Fruit fly (Drosophila melanogaster) whole organism, prepupa: ENCODE measurements around the gene CG3764.

Experiments
- Blimp-1 ChIP-seq: fragments of 200-800 bp; sonication (Bioruptor generic); optimal IDR thresholded peaks from 3 replicates; lab custom pipeline; 2017; ENCODE audit warnings: missing biosample characterization, missing genetic modification characterization, mild to moderate bottlenecking, moderate library complexity, missing genetic modification reagents
- CG10631 ChIP-seq: fragments of 200-800 bp; sonication (Bioruptor generic); optimal IDR thresholded peaks from 2 replicates; lab custom pipeline; 2016; ENCODE audit warnings: missing biosample characterization, missing genetic modification characterization
- CG11294 ChIP-seq: fragments of 200-800 bp; sonication (Bioruptor generic); IDR thresholded peaks from 2 replicates; pipeline ENCODE4 v1.3.6; 2022; ENCODE audit warnings: missing biosample characterization, missing genetic modification characterization
- CG11762 ChIP-seq: fragments of 200-800 bp; sonication (Bioruptor generic); optimal IDR thresholded peaks from 3 replicates; lab custom pipeline; 2016; ENCODE audit warnings: missing biosample characterization, missing genetic modification characterization; ENCODE audit not compliant: insufficient read depth
- CG1621 ChIP-seq: fragments of 200-800 bp; sonication (Bioruptor generic); optimal IDR thresholded peaks from 3 replicates; lab custom pipeline; 2018; ENCODE audit warnings: missing biosample characterization, mild to moderate bottlenecking, missing genetic modification characterization
- CG16779 ChIP-seq: fragments of 200-800 bp; sonication (Bioruptor generic); optimal IDR thresholded peaks from 3 replicates; lab custom pipeline; 2017; ENCODE audit warnings: missing biosample characterization, mild to moderate bottlenecking, missing genetic modification characterization
- CG31627 ChIP-seq: fragments of 200-800 bp; sonication (Bioruptor generic); optimal IDR thresholded peaks from 3 replicates; lab custom pipeline; 2016; ENCODE audit warnings: missing biosample characterization, missing genetic modification characterization
- CG34406 ChIP-seq: fragments of 200-800 bp; sonication (Bioruptor generic); optimal IDR thresholded peaks from 3 replicates; lab custom pipeline; 2016; ENCODE audit warnings: missing biosample characterization, missing genetic modification characterization
- CG4318 ChIP-seq: fragments of 200-800 bp; sonication (Bioruptor generic); optimal IDR thresholded peaks from 3 replicates; lab custom pipeline; 2017; ENCODE audit warnings: missing biosample characterization, mild to moderate bottlenecking, missing genetic modification characterization
- CG6163 ChIP-seq: fragments of 200-800 bp; sonication (Bioruptor generic); IDR thresholded peaks from 3 replicates; pipeline ENCODE4 v1.3.6; 2022; ENCODE audit warnings: missing biosample characterization, missing genetic modification characterization
- CG6792 ChIP-seq: fragments of 200-800 bp; sonication (Bioruptor generic); optimal IDR thresholded peaks from 3 replicates; lab custom pipeline; 2016; ENCODE audit warnings: missing biosample characterization, missing genetic modification characterization
- CG6808 ChIP-seq: fragments of 200-800 bp; sonication (Bioruptor generic); optimal IDR thresholded peaks from 3 replicates; lab custom pipeline; 2017; ENCODE audit warnings: missing biosample characterization, missing genetic modification characterization, mild to moderate bottlenecking, moderate library complexity, missing genetic modification reagents
- CG7368 ChIP-seq: fragments of 200-800 bp; sonication (Bioruptor generic); optimal IDR thresholded peaks from 3 replicates; lab custom pipeline; 2016; ENCODE audit warnings: missing biosample characterization, missing genetic modification characterization
- CG8119 ChIP-seq: fragments of 200-800 bp; sonication (Bioruptor generic); IDR thresholded peaks from 3 replicates; pipeline ENCODE4 v1.3.6; 2022; ENCODE audit warnings: missing biosample characterization, missing genetic modification characterization
- CG8319 ChIP-seq: fragments of 200-800 bp; sonication (Bioruptor generic); optimal IDR thresholded peaks from 3 replicates; lab custom pipeline; 2016; ENCODE audit warnings: missing biosample characterization, missing genetic modification characterization
- CG8632 ChIP-seq: fragments of 200-800 bp; sonication (Bioruptor generic); optimal IDR thresholded peaks from 3 replicates; lab custom pipeline; 2016; ENCODE audit warnings: missing biosample characterization, missing genetic modification characterization
- Eip75B ChIP-seq: fragments of 200-800 bp; sonication (Bioruptor generic); optimal IDR thresholded peaks from 3 replicates; lab custom pipeline; 2016; ENCODE audit warnings: missing biosample characterization, missing genetic modification characterization
- Eip78C ChIP-seq: fragments of 200-800 bp; sonication (Bioruptor generic); peaks from one replicate; lab custom pipeline; 2016; ENCODE audit warnings: missing biosample characterization, missing genetic modification characterization
- Eip93F ChIP-seq: fragments of 200-800 bp; sonication (Bioruptor generic); optimal IDR thresholded peaks from 2 replicates; lab custom pipeline; 2016; ENCODE audit warnings: missing biosample characterization, mild to moderate bottlenecking, missing genetic modification characterization
- Ets21C ChIP-seq: fragments of 200-800 bp; sonication (Bioruptor generic); optimal IDR thresholded peaks from 3 replicates; lab custom pipeline; 2016; ENCODE audit warnings: missing biosample characterization, missing genetic modification characterization
- Ets96B ChIP-seq: fragments of 200-800 bp; optimal IDR thresholded peaks from 2 replicates; lab custom pipeline; 2019; ENCODE audit warnings: missing biosample characterization, mild to moderate bottlenecking, missing genetic modification characterization, moderate library complexity
- Gug ChIP-seq: fragments of 200-800 bp; sonication (Bioruptor generic); IDR thresholded peaks from 2 replicates; pipeline ENCODE4 v1.3.6; 2022; ENCODE audit warnings: missing biosample characterization, missing genetic modification characterization
- Hr39 ChIP-seq: fragments of 200-800 bp; sonication (Bioruptor generic); optimal IDR thresholded peaks from 2 replicates; lab custom pipeline; 2016; ENCODE audit warnings: missing biosample characterization, missing genetic modification characterization
- Hr4 ChIP-seq: fragments of 200-800 bp; sonication (Bioruptor generic); optimal IDR thresholded peaks from 3 replicates; lab custom pipeline; 2016; ENCODE audit warnings: missing biosample characterization, missing genetic modification characterization
- Smox ChIP-seq: fragments of 200-800 bp; sonication (Bioruptor generic); optimal IDR thresholded peaks from 3 replicates; lab custom pipeline; 2016; ENCODE audit warnings: missing biosample characterization, missing genetic modification characterization
- Sox102F ChIP-seq: fragments of 200-800 bp; sonication (Bioruptor generic); optimal IDR thresholded peaks from 2 replicates; lab custom pipeline; 2016; ENCODE audit warnings: missing biosample characterization, mild to moderate bottlenecking, missing genetic modification characterization
- Sox14 ChIP-seq: fragments of 200-800 bp; sonication (Bioruptor generic); optimal IDR thresholded peaks from 3 replicates; lab custom pipeline; 2016; ENCODE audit warnings: missing biosample characterization, missing genetic modification characterization
- Sox15 ChIP-seq: fragments of 200-800 bp; sonication (Bioruptor generic); optimal IDR thresholded peaks from 3 replicates; lab custom pipeline; 2016; ENCODE audit warnings: missing biosample characterization, missing genetic modification characterization
- cyc ChIP-seq: fragments of 200-800 bp; sonication (Bioruptor generic); optimal IDR thresholded peaks from 3 replicates; lab custom pipeline; 2016; ENCODE audit warnings: missing biosample characterization, missing genetic modification characterization
- dsx ChIP-seq: fragments of 200-800 bp; optimal IDR thresholded peaks from 3 replicates; lab custom pipeline; 2019; ENCODE audit warnings: missing biosample characterization, mild to moderate bottlenecking, missing genetic modification characterization, moderate library complexity; ENCODE audit not compliant: poor library complexity, severe bottlenecking
- esn ChIP-seq: fragments of 200-800 bp; sonication (Bioruptor generic); optimal IDR thresholded peaks from 2 replicates; lab custom pipeline; 2016; ENCODE audit warnings: missing biosample characterization, mild to moderate bottlenecking, missing genetic modification characterization, moderate library complexity
- fd59A ChIP-seq: fragments of 200-800 bp; sonication (Bioruptor generic); optimal IDR thresholded peaks from 2 replicates; lab custom pipeline; 2017; ENCODE audit warnings: missing biosample characterization, mild to moderate bottlenecking, missing genetic modification characterization, missing genetic modification reagents
- fd85E ChIP-seq: fragments of 200-800 bp; sonication (Bioruptor generic); optimal IDR thresholded peaks from 3 replicates; lab custom pipeline; 2016; ENCODE audit warnings: missing biosample characterization, missing genetic modification characterization
- fkh ChIP-seq: fragments of 200-800 bp; sonication (Bioruptor generic); optimal IDR thresholded peaks from 3 replicates; lab custom pipeline; 2017; ENCODE audit warnings: missing biosample characterization, mild to moderate bottlenecking, missing genetic modification characterization, moderate library complexity
- net ChIP-seq: fragments of 200-800 bp; sonication (Bioruptor generic); optimal IDR thresholded peaks from 3 replicates; lab custom pipeline; 2016; ENCODE audit warnings: missing biosample characterization, missing genetic modification characterization
- pdm3 ChIP-seq: fragments of 200-800 bp; sonication (Bioruptor generic); optimal IDR thresholded peaks from 3 replicates; lab custom pipeline; 2016; ENCODE audit warnings: missing biosample characterization, missing genetic modification characterization
- salr ChIP-seq, 2 experiments: fragments of 200-800 bp; sonication (Bioruptor generic); optimal IDR thresholded peaks; 3 replicates each; lab custom pipeline; 2016 to 2018; ENCODE audit warnings: missing biosample characterization in 2 of 2, missing genetic modification characterization in 2 of 2, mild to moderate bottlenecking in 1 of 2
- spab ChIP-seq: fragments of 200-800 bp; sonication (Bioruptor generic); optimal IDR thresholded peaks from 2 replicates; lab custom pipeline; 2017; ENCODE audit warnings: missing biosample characterization, mild to moderate bottlenecking, missing genetic modification characterization, missing genetic modification reagents
- ss ChIP-seq, 2 experiments: fragments of 200-800 bp; sonication (Bioruptor generic); optimal IDR thresholded peaks; 2 replicates in 1 of 2; 3 replicates in 1 of 2; lab custom pipeline; 2017 to 2018; ENCODE audit warnings: mild to moderate bottlenecking in 2 of 2, missing biosample characterization in 2 of 2, missing genetic modification characterization in 2 of 2, moderate library complexity in 1 of 2
- topi ChIP-seq: fragments of 200-800 bp; sonication (Bioruptor generic); optimal IDR thresholded peaks from 3 replicates; lab custom pipeline; 2016; ENCODE audit warnings: missing biosample characterization, missing genetic modification characterization
- vri ChIP-seq: fragments of 200-800 bp; sonication (Bioruptor generic); optimal IDR thresholded peaks from 3 replicates; lab custom pipeline; 2016; ENCODE audit warnings: missing biosample characterization, mild to moderate bottlenecking, missing genetic modification characterization

Gene CG3764

DNA sequence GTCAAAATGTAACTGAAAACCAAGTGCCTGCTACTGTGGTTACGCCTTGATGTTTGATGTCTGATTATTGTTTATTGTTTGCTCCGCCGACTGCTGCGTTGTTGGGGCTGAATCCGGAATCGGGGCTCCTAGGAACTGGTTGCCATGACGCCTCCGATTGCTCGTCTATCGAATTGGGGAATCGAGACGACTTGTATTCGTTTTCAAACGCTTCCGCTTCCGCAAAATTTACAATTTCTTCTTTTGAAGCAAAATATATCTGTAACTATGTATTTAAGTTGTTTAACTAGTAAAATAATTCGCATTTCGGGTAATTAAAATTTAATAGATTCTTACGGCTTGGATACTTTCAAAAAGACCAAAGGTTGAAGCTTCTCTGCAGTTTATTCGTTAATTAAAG lies 10.4 kb upstream of the CG3764 start, which contains the start of gene CG6652:
Gene CG6652 (minus strand): TSS at position 101 of the 400 bp plus-strand sequence.
- TF ChIP-seq Hr4 (GFP tag; lab: Kevin White, UChicago) = no peak
- no peak for TF ChIP-seq CG11762 (GFP tag; lab: Kevin White, UChicago)
- TF ChIP-seq spab = no peak
- TF ChIP-seq Gug = no peak
- no peak for TF ChIP-seq CG31627 (GFP tag; lab: Kevin White, UChicago)
- TF ChIP-seq Sox102F (GFP tag; lab: Kevin White, UChicago) = no peak
- TF ChIP-seq CG6808 (GFP tag; lab: Kevin White, UChicago) = no peak
- TF ChIP-seq CG1621 (tag; lab: Kevin White, UChicago) = no peak
- no peak for TF ChIP-seq CG8319 (GFP tag; lab: Kevin White, UChicago)
- TF ChIP-seq CG16779 (tag; lab: Kevin White, UChicago) = no peak
- no peak for TF ChIP-seq CG8632 (GFP tag; lab: Kevin White, UChicago)
- TF ChIP-seq Ets21C (GFP tag; lab: Kevin White, UChicago) = no peak
- no peak for TF ChIP-seq salr (GFP tag; optimal IDR thresholded peaks at IDR 0.05; lab: Kevin White, UChicago)
- TF ChIP-seq vri (GFP tag; lab: Kevin White, UChicago) = no peak
- TF ChIP-seq fkh (GFP tag; lab: Kevin White, UChicago) = no peak
- no peak for TF ChIP-seq Blimp-1 (GFP tag; lab: Kevin White, UChicago)
- TF ChIP-seq Eip93F (GFP tag; lab: Kevin White, UChicago) = no peak
- TF ChIP-seq esn = no peak
- no peak for TF ChIP-seq Smox (GFP tag; lab: Kevin White, UChicago)
- no peak for TF ChIP-seq Hr39

dm6 chr3L:17016576-17016917 lies 4.2 kb upstream of the CG3764 start:
- TF ChIP-seq CG6792 (GFP tag; lab: Kevin White, UChicago) = no peak
- no peak for TF ChIP-seq CG11762 (GFP tag; lab: Kevin White, UChicago)
- TF ChIP-seq CG1621 (tag; lab: Kevin White, UChicago) = no peak
- no peak for TF ChIP-seq Eip78C (GFP tag; lab: Kevin White, UChicago)
- TF ChIP-seq Ets21C (GFP tag; lab: Kevin White, UChicago) = no peak
- TF ChIP-seq Eip93F (GFP tag; lab: Kevin White, UChicago) = no peak
- no peak for TF ChIP-seq Ets96B (tag; lab: Kevin White, UChicago)
- no peak for TF ChIP-seq Hr39
- TF ChIP-seq Smox (GFP tag; lab: Kevin White, UChicago) = no peak
- no peak for TF ChIP-seq dsx (GFP tag; lab: Kevin White, UChicago)
- no peak for TF ChIP-seq ss (GFP tag; optimal IDR thresholded peaks at IDR 0.05; lab: Kevin White, UChicago)
- no peak for TF ChIP-seq cyc (GFP tag; lab: Kevin White, UChicago)
- no peak for TF ChIP-seq CG6163 (GFP tag; lab: Robert Waterston, UW)
- TF ChIP-seq CG34406 = no peak
- TF ChIP-seq CG10631 (GFP tag; lab: Kevin White, UChicago) = no peak
- no peak for TF ChIP-seq CG11294 (GFP tag; lab: Robert Waterston, UW)
- TF ChIP-seq, all 60 proteins: peak for 0

DNA sequence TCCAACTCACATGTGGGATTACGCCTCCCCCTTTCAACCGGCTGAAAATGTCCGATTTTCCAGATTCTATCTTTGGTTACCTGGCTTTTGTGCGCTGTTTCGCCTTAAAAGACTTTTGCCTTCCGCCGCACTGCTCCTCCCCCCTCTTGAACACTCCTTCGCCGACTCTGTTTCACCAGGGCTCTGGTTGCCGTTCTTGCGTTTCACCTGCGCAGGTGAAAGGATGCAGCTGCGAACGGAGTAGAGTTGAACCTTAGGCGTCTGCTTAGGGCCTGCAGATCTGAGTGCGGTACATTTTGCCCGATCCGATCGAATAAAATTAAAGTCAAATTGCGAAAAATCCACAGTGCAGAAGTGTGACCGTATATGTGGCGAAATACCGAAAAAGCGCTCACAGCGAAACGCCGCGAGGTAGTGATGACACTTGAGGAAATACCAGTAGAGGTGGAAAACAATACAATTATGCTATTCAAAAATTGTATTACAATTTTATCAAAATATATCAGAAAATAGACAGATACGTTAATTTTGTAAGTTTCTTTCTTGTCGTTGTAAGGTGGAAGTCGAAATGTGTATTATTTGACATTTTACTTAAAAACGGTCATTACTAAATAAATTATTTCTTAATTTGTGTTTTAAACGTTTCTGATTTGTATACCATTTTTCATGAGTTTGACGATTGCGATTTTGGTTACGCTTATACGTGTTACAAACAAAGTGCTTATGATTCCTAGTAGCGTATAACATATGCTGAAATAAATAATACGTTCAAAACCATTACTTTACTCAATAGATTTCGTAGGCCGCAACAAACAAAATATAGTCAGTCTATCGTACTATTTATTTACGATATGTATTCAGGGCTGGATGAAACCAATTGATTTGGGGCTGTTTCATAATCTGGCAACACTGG lies 3.6 kb upstream of the CG3764 start, which contains the start of the genes CG6664 and CG7728:
Gene CG6664 (minus strand): TSS at position 518 of the 913 bp plus-strand sequence.
Gene CG7728 (plus strand): TSS at position 874 of the 913 bp plus-strand sequence.
- TF ChIP-seq Eip75B (GFP tag; lab: Kevin White, UChicago) (no peak), Sox15 (peak; percentile 42), Eip78C (GFP tag; lab: Kevin White, UChicago) (peak; percentile 60), CG4318 (GFP tag; lab: Kevin White, UChicago) (no peak), net (no peak), Sox14 (GFP tag; lab: Kevin White, UChicago) (peak; percentile 42), fd85E (GFP tag; lab: Kevin White, UChicago) (no peak), dsx (GFP tag; lab: Kevin White, UChicago) (no peak), CG34406 (no peak), spab (no peak), topi (GFP tag; lab: Kevin White, UChicago) (peak; percentile 60), pdm3 (no peak), Smox (GFP tag; lab: Kevin White, UChicago) (no peak), CG11762 (GFP tag; lab: Kevin White, UChicago) (peak; percentile 37), CG6792 (GFP tag; lab: Kevin White, UChicago) (peak; percentile 14), Eip93F (GFP tag; lab: Kevin White, UChicago) (no peak), esn (peak; percentile 67), Ets21C (GFP tag; lab: Kevin White, UChicago) (peak; percentile 54), Gug (no peak), CG6163 (GFP tag; lab: Robert Waterston, UW) (0 out of 3 replicates have a peak, but pooled peaks have one; percentile 47), CG10631 (GFP tag; lab: Kevin White, UChicago) (no peak), salr (GFP tag; optimal IDR thresholded peaks at IDR 0.05; lab: Kevin White, UChicago) (no peak), fd59A (GFP tag; lab: Kevin White, UChicago) (peak; percentile 34), CG1621 (tag; lab: Kevin White, UChicago) (no peak), CG11294 (GFP tag; lab: Robert Waterston, UW) (no peak; the same call in 1 of the 2 replicates), CG8119 (GFP tag; lab: Robert Waterston, UW) (no peak), fkh (GFP tag; lab: Kevin White, UChicago) (peak; percentile 99), CG7368 (no peak)
